Fruit fly (Drosophila melanogaster): ENCODE measurements around the gene CG45080.
A peak's percentile ranks its signal among the peaks of the same experiment; 100 is the strongest.

The CG45080 gene

dm6 chr3R:13338030-13338429 lies 19.0 kb upstream of the CG45080 start, which contains the start of gene PK2-R1:
Gene PK2-R1, plus strand, starts transcription at chr3R:13338330.
- TF ChIP-seq CG8632 (GFP tag; optimal IDR thresholded peaks at IDR 0.05), result no peak
- no peak for TF ChIP-seq fd85E (GFP tag; optimal IDR thresholded peaks at IDR 0.05)
- TF ChIP-seq CG8119 (GFP tag; IDR thresholded peaks at IDR 0.05), result no peak
- TF ChIP-seq fd59A (GFP tag; optimal IDR thresholded peaks at IDR 0.05), result no peak
- TF ChIP-seq Sox102F (GFP tag; optimal IDR thresholded peaks at IDR 0.05), result no peak
- no peak for TF ChIP-seq achi (GFP tag; optimal IDR thresholded peaks at IDR 0.05)
- no peak for TF ChIP-seq lz (GFP tag; optimal IDR thresholded peaks at IDR 0.05)
- TF ChIP-seq ss (GFP tag; optimal IDR thresholded peaks at IDR 0.05), result no peak
- TF ChIP-seq CG7368 (GFP tag; optimal IDR thresholded peaks at IDR 0.05), result no peak
- no peak for TF ChIP-seq salr (GFP tag; optimal IDR thresholded peaks at IDR 0.05)
- no peak for TF ChIP-seq CG11294 (GFP tag; IDR thresholded peaks at IDR 0.05)
- TF ChIP-seq CG32006 (GFP tag; optimal IDR thresholded peaks at IDR 0.05), result no peak
- no peak for TF ChIP-seq CG8319 (GFP tag; optimal IDR thresholded peaks at IDR 0.05)
- no peak for TF ChIP-seq cyc (GFP tag; optimal IDR thresholded peaks at IDR 0.05)
- no peak for TF ChIP-seq eg (GFP tag; IDR thresholded peaks at IDR 0.05)
- no peak for TF ChIP-seq fkh (GFP tag; optimal IDR thresholded peaks at IDR 0.05)
- TF ChIP-seq CG6792 (GFP tag; optimal IDR thresholded peaks at IDR 0.05), result no peak
- no peak for TF ChIP-seq spab (GFP tag; optimal IDR thresholded peaks at IDR 0.05)

- TF ChIP-seq CG6792 (GFP tag; optimal IDR thresholded peaks at IDR 0.05) (no peak), pdm3 (GFP tag; optimal IDR thresholded peaks at IDR 0.05) (no peak)
Observed at dm6 chr3R:13334007-13334406, 14.9 kb upstream of the CG45080 start, which contains the start of gene PK2-R2. Gene PK2-R2, minus strand, starts transcription at chr3R:13334166.

dm6 chr3R:13333031-13333430 lies 14.0 kb upstream of the CG45080 start:
- TF ChIP-seq dac (GFP tag; optimal IDR thresholded peaks at IDR 0.05) (no peak), vri (GFP tag; optimal IDR thresholded peaks at IDR 0.05) (no peak), acj6 (GFP tag; optimal IDR thresholded peaks at IDR 0.05) (no peak), dsx (GFP tag; optimal IDR thresholded peaks at IDR 0.05; ENCODE audit: poor library complexity, severe bottlenecking) (no peak), cyc (GFP tag; optimal IDR thresholded peaks at IDR 0.05) (no peak), Lpt (GFP tag; optimal IDR thresholded peaks at IDR 0.05) (no peak), CG6792 (GFP tag; optimal IDR thresholded peaks at IDR 0.05) (no peak), Hr39 (GFP tag; optimal IDR thresholded peaks at IDR 0.05) (no peak), Gug (GFP tag; IDR thresholded peaks at IDR 0.05) (no peak), CG3919 (GFP tag; optimal IDR thresholded peaks at IDR 0.05) (no peak), CG6276 (GFP tag; optimal IDR thresholded peaks at IDR 0.05) (no peak), fd85E (GFP tag; optimal IDR thresholded peaks at IDR 0.05) (no peak), fd59A (GFP tag; optimal IDR thresholded peaks at IDR 0.05) (no peak), eg (GFP tag; IDR thresholded peaks at IDR 0.05) (no peak), Eip78C (GFP tag) (no peak), CG7368 (GFP tag; optimal IDR thresholded peaks at IDR 0.05) (no peak), Ets21C (GFP tag; optimal IDR thresholded peaks at IDR 0.05) (no peak), OdsH (GFP tag; optimal IDR thresholded peaks at IDR 0.05) (no peak), ss (GFP tag; optimal IDR thresholded peaks at IDR 0.05) (no peak), Blimp-1 (GFP tag; optimal IDR thresholded peaks at IDR 0.05) (no peak)

- peak; percentile 43 for TF ChIP-seq Sox102F (GFP tag; optimal IDR thresholded peaks at IDR 0.05)
- peak; percentile 30 for TF ChIP-seq net (GFP tag; optimal IDR thresholded peaks at IDR 0.05)
- TF ChIP-seq Ets21C (GFP tag; optimal IDR thresholded peaks at IDR 0.05), result no peak
- TF ChIP-seq CG10631 (GFP tag; optimal IDR thresholded peaks at IDR 0.05), result no peak
- no peak; the same call in 1 of the 3 replicates for TF ChIP-seq eg (GFP tag; IDR thresholded peaks at IDR 0.05)
- TF ChIP-seq Eip93F (GFP tag; optimal IDR thresholded peaks at IDR 0.05), result no peak
- peak; percentile 35 for TF ChIP-seq achi (GFP tag; optimal IDR thresholded peaks at IDR 0.05)
- no peak for TF ChIP-seq OdsH (GFP tag; optimal IDR thresholded peaks at IDR 0.05)
- TF ChIP-seq Eip75B (GFP tag; optimal IDR thresholded peaks at IDR 0.05), result no peak
- no peak for TF ChIP-seq CG6163 (GFP tag; IDR thresholded peaks at IDR 0.05)
- TF ChIP-seq CG4318 (GFP tag; optimal IDR thresholded peaks at IDR 0.05), result no peak
- TF ChIP-seq fkh (GFP tag; optimal IDR thresholded peaks at IDR 0.05), result no peak
- TF ChIP-seq CG3032 (tag; optimal IDR thresholded peaks at IDR 0.05), result no peak
- no peak for TF ChIP-seq CG1621 (tag; optimal IDR thresholded peaks at IDR 0.05)
- no peak for TF ChIP-seq CG32006 (GFP tag; optimal IDR thresholded peaks at IDR 0.05)
- peak; percentile 16 for TF ChIP-seq pdm3 (GFP tag; optimal IDR thresholded peaks at IDR 0.05)
- no peak for TF ChIP-seq Hr38 (GFP tag; optimal IDR thresholded peaks at IDR 0.05)
- no peak for TF ChIP-seq Sox15 (GFP tag; optimal IDR thresholded peaks at IDR 0.05)
- TF ChIP-seq CG8119 (GFP tag; IDR thresholded peaks at IDR 0.05), result no peak
- TF ChIP-seq Hr4 (GFP tag; optimal IDR thresholded peaks at IDR 0.05), result no peak
- TF ChIP-seq fd59A (GFP tag; optimal IDR thresholded peaks at IDR 0.05), result no peak
- TF ChIP-seq Gug (GFP tag; IDR thresholded peaks at IDR 0.05), result no peak
- TF ChIP-seq CG8319 (GFP tag; optimal IDR thresholded peaks at IDR 0.05), result no peak
- no peak for TF ChIP-seq CG6792 (GFP tag; optimal IDR thresholded peaks at IDR 0.05)
- TF ChIP-seq Met (GFP tag; optimal IDR thresholded peaks at IDR 0.05), result peak; percentile 13
- no peak for TF ChIP-seq fd85E (GFP tag; optimal IDR thresholded peaks at IDR 0.05)
- no peak for TF ChIP-seq Sox14 (GFP tag; optimal IDR thresholded peaks at IDR 0.05)
- TF ChIP-seq Hr39 (GFP tag; optimal IDR thresholded peaks at IDR 0.05), result no peak
Observed at dm6 chr3R:13319873-13320272, 803 bp upstream of the CG45080 start.

All from whole organism, prepupa.